Worm (Caenorhabditis elegans) whole organism, early embryonic: ENCODE results near the gene grl-1.

Source experiments
- aly-1 ChIP-seq: sonication (generic microtip); optimal IDR thresholded peaks from 2 replicates; lab custom pipeline; 2016; ENCODE audit warnings: missing genetic modification characterization, missing compliant biosample characterization
- ama-1 ChIP-seq: fragments of 150-350 bp; optimal IDR thresholded peaks from 2 replicates; lab custom pipeline; 2014
- flt-1 ChIP-seq: fragments of 200-800 bp; sonication (Bioruptor generic); IDR thresholded peaks from 2 replicates; pipeline ENCODE4 v1.3.6; 2022; ENCODE audit warnings: missing genetic modification characterization, missing compliant biosample characterization
- tbx-11 ChIP-seq: fragments of 200-800 bp; sonication (Bioruptor generic); IDR thresholded peaks from 2 replicates; pipeline ENCODE4 v1.3.6; 2022; ENCODE audit warnings: missing genetic modification characterization, missing compliant biosample characterization

ce11 chrV:5499475-5499874 is 34.2 kb downstream of the grl-1 start:
- TF ChIP-seq aly-1 (tag; lab: Kevin White, UChicago) (no peak), ama-1 (no peak), flt-1 (no peak), tbx-11 (GFP tag; lab: Robert Waterston, UW) (no peak)
